Fruit fly (Drosophila melanogaster) Kc167 (cell line): ENCODE data around the gene CG3529.

Experiments
- Myc ChIP-seq: fragments of >200 bp; optimal IDR thresholded peaks from 2 replicates; lab custom pipeline; 2017; ENCODE audit warnings: missing external identifiers
- Sin3A ChIP-seq: fragments of >200 bp; optimal IDR thresholded peaks from 2 replicates; lab custom pipeline; 2018; ENCODE audit warnings: missing external identifiers
- h ChIP-seq: fragments of >200 bp; optimal IDR thresholded peaks from 3 replicates; lab custom pipeline; 2018; ENCODE audit warnings: missing external identifiers
- insv ChIP-seq: fragments of >200 bp; optimal IDR thresholded peaks from 3 replicates; lab custom pipeline; 2018; ENCODE audit warnings: missing external identifiers
- psq ChIP-seq: fragments of >200 bp; optimal IDR thresholded peaks from 2 replicates; lab custom pipeline; 2017; ENCODE audit warnings: missing external identifiers
- ttk ChIP-seq: sonication (Bioruptor generic); optimal IDR thresholded peaks from 2 replicates; lab custom pipeline; 2017; ENCODE audit warnings: missing external identifiers

CG3529 gene

dm6 chr3L:9410030-9410589, 36.6 kb upstream of the CG3529 start:
- TF ChIP-seq Myc (lab: Kevin White, UChicago) (no peak), h (lab: Kevin White, UChicago) (no peak), psq (lab: Kevin White, UChicago) (no peak), Sin3A (lab: Kevin White, UChicago) (no peak), insv (lab: Kevin White, UChicago) (no peak), ttk (lab: Kevin White, UChicago) (no peak)

- TF ChIP-seq Myc (lab: Kevin White, UChicago): no peak
- TF ChIP-seq ttk (lab: Kevin White, UChicago): no peak
- no peak for TF ChIP-seq insv (lab: Kevin White, UChicago)
- no peak for TF ChIP-seq h (lab: Kevin White, UChicago)
- no peak for TF ChIP-seq Sin3A (lab: Kevin White, UChicago)
- no peak for TF ChIP-seq psq (lab: Kevin White, UChicago)
Observed at dm6 chr3L:9410754-9411423, 35.8 kb upstream of the CG3529 start, which contains the start of the genes CG4022 and Cpsf5. TSS of gene CG4022 (minus strand) at chr3L:9410832. TSS of gene Cpsf5 (plus strand) at chr3L:9411038.

- TF ChIP-seq Sin3A (lab: Kevin White, UChicago) (no peak), Myc (lab: Kevin White, UChicago) (no peak), psq (lab: Kevin White, UChicago) (no peak), insv (lab: Kevin White, UChicago) (no peak), ttk (lab: Kevin White, UChicago) (no peak), h (lab: Kevin White, UChicago) (no peak)
Observed at dm6 chr3L:9417288-9417687, 29.4 kb upstream of the CG3529 start, which contains the start of gene CG3982. TSS of gene CG3982 (minus strand) at chr3L:9417388.

dm6 chr3L:9419328-9419727, 27.3 kb upstream of the CG3529 start:
- TF ChIP-seq psq (lab: Kevin White, UChicago) (no peak), Sin3A (lab: Kevin White, UChicago) (no peak), insv (lab: Kevin White, UChicago) (no peak), Myc (lab: Kevin White, UChicago) (no peak), ttk (lab: Kevin White, UChicago) (no peak), h (lab: Kevin White, UChicago) (no peak)

dm6 chr3L:9420054-9420818, 26.4 kb upstream of the CG3529 start:
- TF ChIP-seq ttk (lab: Kevin White, UChicago): no peak
- no peak for TF ChIP-seq Myc (lab: Kevin White, UChicago)
- TF ChIP-seq psq (lab: Kevin White, UChicago): no peak
- no peak for TF ChIP-seq h (lab: Kevin White, UChicago)
- no peak for TF ChIP-seq insv (lab: Kevin White, UChicago)
- TF ChIP-seq Sin3A (lab: Kevin White, UChicago): no peak

- TF ChIP-seq insv (lab: Kevin White, UChicago) (no peak), ttk (lab: Kevin White, UChicago) (no peak), psq (lab: Kevin White, UChicago) (no peak), Sin3A (lab: Kevin White, UChicago) (no peak), h (lab: Kevin White, UChicago) (no peak), Myc (lab: Kevin White, UChicago) (no peak)
Observed at dm6 chr3L:9420819-9421130, 25.9 kb upstream of the CG3529 start.

- no peak for TF ChIP-seq psq (lab: Kevin White, UChicago)
- no peak for TF ChIP-seq h (lab: Kevin White, UChicago)
- TF ChIP-seq Sin3A (lab: Kevin White, UChicago): no peak
- TF ChIP-seq ttk (lab: Kevin White, UChicago): no peak
- no peak for TF ChIP-seq insv (lab: Kevin White, UChicago)
- TF ChIP-seq Myc (lab: Kevin White, UChicago): no peak
Observed at dm6 chr3L:9421621-9422020, 25.0 kb upstream of the CG3529 start.

- no peak for TF ChIP-seq Myc (lab: Kevin White, UChicago)
- no peak for TF ChIP-seq insv (lab: Kevin White, UChicago)
- TF ChIP-seq psq (lab: Kevin White, UChicago): no peak
- TF ChIP-seq Sin3A (lab: Kevin White, UChicago): no peak
- no peak for TF ChIP-seq h (lab: Kevin White, UChicago)
- TF ChIP-seq ttk (lab: Kevin White, UChicago): no peak
Observed at dm6 chr3L:9422135-9422534, 24.5 kb upstream of the CG3529 start.

dm6 chr3L:9422636-9423419, 23.8 kb upstream of the CG3529 start, which contains the start of gene aay:
TSS of gene aay (plus strand) at chr3L:9423253.
- no peak for TF ChIP-seq Sin3A (lab: Kevin White, UChicago)
- TF ChIP-seq psq (lab: Kevin White, UChicago): no peak
- no peak for TF ChIP-seq h (lab: Kevin White, UChicago)
- TF ChIP-seq Myc (lab: Kevin White, UChicago): no peak
- TF ChIP-seq ttk (lab: Kevin White, UChicago): no peak

- TF ChIP-seq psq (lab: Kevin White, UChicago) (no peak), insv (lab: Kevin White, UChicago) (no peak), h (lab: Kevin White, UChicago) (no peak), ttk (lab: Kevin White, UChicago) (no peak), Sin3A (lab: Kevin White, UChicago) (no peak), Myc (lab: Kevin White, UChicago) (no peak)
Observed at dm6 chr3L:9423757-9424527, 22.7 kb upstream of the CG3529 start.
